Worm (Caenorhabditis elegans) whole organism, L4 larva: ENCODE results near the gene T10G3.3.

Experiments
- F49E8.2 ChIP-seq: sonication (generic microtip); optimal IDR thresholded peaks from 2 replicates; lab custom pipeline; 2016; ENCODE audit warnings: missing compliant biosample characterization, mild to moderate bottlenecking, missing genetic modification characterization, borderline replicate concordance
- R02D3.7 ChIP-seq: fragments of 150-350 bp; sonication (generic microtip); optimal IDR thresholded peaks from 3 replicates; lab custom pipeline; 2014; ENCODE audit warnings: missing biosample characterization, missing genetic modification characterization
- Y75B8A.6 ChIP-seq: fragments of 200-800 bp; sonication (Bioruptor generic); IDR thresholded peaks from 2 replicates; pipeline ENCODE4 v1.3.6; 2022; ENCODE audit warnings: missing genetic modification reagents, missing genetic modification characterization, missing compliant biosample characterization
- ZK337.2 ChIP-seq: fragments of 200-800 bp; sonication (Bioruptor generic); IDR thresholded peaks from 2 replicates; pipeline ENCODE4 v1.3.6; 2022; ENCODE audit warnings: missing genetic modification reagents, missing genetic modification characterization, missing compliant biosample characterization
- ZK546.5 ChIP-seq, 2 experiments: sonication (generic microtip); optimal IDR thresholded peaks; 2 replicates each; lab custom pipeline; 2017; ENCODE audit warnings: missing biosample characterization in 2 of 2, missing genetic modification characterization in 2 of 2
- aha-1 ChIP-seq: fragments of 150-350 bp; peaks from one replicate; lab custom pipeline; 2014; ENCODE audit warnings: missing biosample characterization, missing genetic modification characterization
- aly-2 ChIP-seq: sonication (generic microtip); optimal IDR thresholded peaks from 2 replicates; lab custom pipeline; 2018; ENCODE audit warnings: missing biosample characterization, missing genetic modification characterization
- ama-1 ChIP-seq: fragments of 150-350 bp; optimal IDR thresholded peaks from 2 replicates; lab custom pipeline; 2014; ENCODE audit warnings: inconsistent platforms, mixed read lengths
- attf-4 ChIP-seq: sonication (generic microtip); optimal IDR thresholded peaks from 3 replicates; lab custom pipeline; 2017; ENCODE audit warnings: missing biosample characterization, missing genetic modification characterization
- ceh-20 ChIP-seq: fragments of 200-800 bp; sonication (Bioruptor generic); IDR thresholded peaks from 2 replicates; pipeline ENCODE4 v1.3.6; 2022; ENCODE audit warnings: missing genetic modification reagents, missing genetic modification characterization, missing compliant biosample characterization
- ces-1 ChIP-seq: fragments of 150-350 bp; sonication (generic microtip); optimal IDR thresholded peaks from 4 replicates; lab custom pipeline; 2014; ENCODE audit warnings: missing biosample characterization, missing genetic modification reagents, missing genetic modification characterization
- cey-2 ChIP-seq: sonication (generic microtip); optimal IDR thresholded peaks from 3 replicates; lab custom pipeline; 2017; ENCODE audit warnings: missing genetic modification characterization, mild to moderate bottlenecking, missing compliant biosample characterization, antibody characterized with exemption, borderline replicate concordance; ENCODE audit not compliant: insufficient read depth
- daf-19 ChIP-seq: fragments of 200-800 bp; sonication (Bioruptor generic); conservative IDR thresholded peaks from 2 replicates; pipeline ENCODE4 v1.3.6; 2022; ENCODE audit warnings: missing genetic modification characterization, missing compliant biosample characterization
- dmd-6 ChIP-seq: fragments of 200-800 bp; sonication (Bioruptor generic); IDR thresholded peaks from 2 replicates; pipeline ENCODE4 v1.3.6; 2022; ENCODE audit warnings: missing genetic modification reagents, missing genetic modification characterization, missing compliant biosample characterization
- dve-1 ChIP-seq: sonication (generic microtip); optimal IDR thresholded peaks from 2 replicates; lab custom pipeline; 2017; ENCODE audit warnings: antibody characterized with exemption, mild to moderate bottlenecking, missing genetic modification characterization, missing compliant biosample characterization; ENCODE audit not compliant: insufficient read depth
- egl-27 ChIP-seq: sonication (generic microtip); optimal IDR thresholded peaks from 3 replicates; lab custom pipeline; 2017; ENCODE audit warnings: missing biosample characterization, missing genetic modification reagents, missing genetic modification characterization
- egl-43 ChIP-seq: fragments of 200-800 bp; sonication (Bioruptor generic); IDR thresholded peaks from 2 replicates; pipeline ENCODE4 v1.3.6; 2022; ENCODE audit warnings: missing genetic modification reagents, missing genetic modification characterization, missing compliant biosample characterization
- hlh-11 ChIP-seq: fragments of 200-800 bp; sonication (Bioruptor generic); optimal IDR thresholded peaks from 2 replicates; lab custom pipeline; 2018; ENCODE audit warnings: mild to moderate bottlenecking, missing genetic modification characterization, missing compliant biosample characterization
- hlh-30 ChIP-seq: sonication (generic microtip); optimal IDR thresholded peaks from 2 replicates; lab custom pipeline; 2017; ENCODE audit warnings: antibody characterized with exemption, mild to moderate bottlenecking, missing genetic modification characterization, missing compliant biosample characterization; ENCODE audit not compliant: insufficient read depth
- hmg-1.1 ChIP-seq: fragments of 200-800 bp; sonication (Bioruptor generic); IDR thresholded peaks from 2 replicates; pipeline ENCODE4 v1.3.6; 2022; ENCODE audit warnings: missing genetic modification reagents, missing genetic modification characterization, missing compliant biosample characterization
- jun-1 ChIP-seq: fragments of 150-350 bp; optimal IDR thresholded peaks from 2 replicates; lab custom pipeline; 2014; ENCODE audit warnings: missing biosample characterization, missing genetic modification reagents, missing genetic modification characterization
- lim-7 ChIP-seq: fragments of 200-800 bp; sonication (Bioruptor generic); IDR thresholded peaks from 2 replicates; pipeline ENCODE4 v1.3.6; 2022; ENCODE audit warnings: missing genetic modification characterization, missing compliant biosample characterization
- lin-1 ChIP-seq: fragments of 200-800 bp; sonication (Bioruptor generic); IDR thresholded peaks from 2 replicates; pipeline ENCODE4 v1.3.6; 2022; ENCODE audit warnings: missing genetic modification reagents, missing genetic modification characterization, missing compliant biosample characterization
- lin-15B ChIP-seq: fragments of 150-350 bp; sonication (generic microtip); optimal IDR thresholded peaks from 3 replicates; lab custom pipeline; 2014; ENCODE audit warnings: missing biosample characterization, missing genetic modification characterization
- lin-38 ChIP-seq: fragments of 200-800 bp; sonication (Bioruptor generic); IDR thresholded peaks from 2 replicates; pipeline ENCODE4 v1.3.6; 2022; ENCODE audit warnings: missing genetic modification reagents, missing genetic modification characterization, missing compliant biosample characterization
- lin-39 ChIP-seq: fragments of 150-350 bp; optimal IDR thresholded peaks from 2 replicates; lab custom pipeline; 2014; ENCODE audit warnings: missing biosample characterization, missing genetic modification reagents, missing genetic modification characterization
- mdl-1 ChIP-seq, 2 experiments: fragments of 150-350 bp in 1 of 2; sonication (generic microtip) in 1 of 2; optimal IDR thresholded peaks; 2 replicates each; lab custom pipeline; 2014 to 2017; ENCODE audit warnings: missing biosample characterization in 2 of 2, missing genetic modification characterization in 2 of 2
- mep-1 ChIP-seq: fragments of 150-350 bp; sonication (generic microtip); optimal IDR thresholded peaks from 3 replicates; lab custom pipeline; 2014; ENCODE audit warnings: missing biosample characterization, missing genetic modification characterization
- mxl-3 ChIP-seq: fragments of 200-800 bp; sonication (Bioruptor generic); optimal IDR thresholded peaks from 2 replicates; lab custom pipeline; 2018; ENCODE audit warnings: mild to moderate bottlenecking, missing genetic modification characterization, missing compliant biosample characterization
- nhr-10 ChIP-seq: fragments of 150-350 bp; optimal IDR thresholded peaks from 2 replicates; lab custom pipeline; 2014; ENCODE audit warnings: missing biosample characterization, missing genetic modification characterization
- nhr-102 ChIP-seq: sonication (generic microtip); optimal IDR thresholded peaks from 2 replicates; lab custom pipeline; 2016; ENCODE audit warnings: mild to moderate bottlenecking, missing genetic modification characterization, moderate library complexity, missing compliant biosample characterization
- nhr-11 ChIP-seq: fragments of 150-350 bp; optimal IDR thresholded peaks from 2 replicates; lab custom pipeline; 2014; ENCODE audit warnings: missing biosample characterization, missing genetic modification characterization
- nhr-28 ChIP-seq: fragments of 150-350 bp; optimal IDR thresholded peaks from 2 replicates; lab custom pipeline; 2014; ENCODE audit warnings: missing biosample characterization, missing genetic modification characterization
- nhr-41 ChIP-seq: fragments of 200-800 bp; sonication (Bioruptor generic); IDR thresholded peaks from 2 replicates; pipeline ENCODE4 v1.3.6; 2022; ENCODE audit warnings: missing genetic modification reagents, missing genetic modification characterization, missing compliant biosample characterization
- nhr-42 ChIP-seq: fragments of 200-800 bp; sonication (Bioruptor generic); IDR thresholded peaks from 2 replicates; pipeline ENCODE4 v1.3.6; 2022; ENCODE audit warnings: missing genetic modification characterization, missing compliant biosample characterization
- nhr-48 ChIP-seq: sonication (generic microtip); optimal IDR thresholded peaks from 2 replicates; lab custom pipeline; 2016; ENCODE audit warnings: mild to moderate bottlenecking, missing genetic modification characterization, missing compliant biosample characterization
- nhr-6 ChIP-seq: fragments of 150-350 bp; optimal IDR thresholded peaks from 2 replicates; lab custom pipeline; 2014; ENCODE audit warnings: missing biosample characterization, missing genetic modification characterization
- nhr-77 ChIP-seq: fragments of 150-350 bp; optimal IDR thresholded peaks from 2 replicates; lab custom pipeline; 2014; ENCODE audit warnings: missing biosample characterization, missing genetic modification characterization
- php-3 ChIP-seq: fragments of 200-800 bp; sonication (Bioruptor generic); IDR thresholded peaks from 2 replicates; pipeline ENCODE4 v1.3.6; 2022; ENCODE audit warnings: missing genetic modification reagents, missing genetic modification characterization, missing compliant biosample characterization
- pqm-1 ChIP-seq: sonication (generic microtip); optimal IDR thresholded peaks from 2 replicates; lab custom pipeline; 2017; ENCODE audit warnings: missing biosample characterization, missing genetic modification characterization
- set-16 ChIP-seq: fragments of 200-800 bp; sonication (Bioruptor generic); IDR thresholded peaks from 2 replicates; pipeline ENCODE4 v1.3.6; 2022; ENCODE audit warnings: missing genetic modification reagents, missing genetic modification characterization, missing compliant biosample characterization
- skn-1 ChIP-seq: fragments of 150-350 bp; optimal IDR thresholded peaks from 2 replicates; lab custom pipeline; 2014; ENCODE audit warnings: missing biosample characterization, missing genetic modification characterization
- tra-1 ChIP-seq: fragments of 200-800 bp; sonication (Bioruptor generic); IDR thresholded peaks from 2 replicates; pipeline ENCODE4 v1.3.6; 2022; ENCODE audit warnings: missing genetic modification reagents, missing genetic modification characterization, missing compliant biosample characterization
- unc-130 ChIP-seq: sonication (generic microtip); optimal IDR thresholded peaks from 2 replicates; lab custom pipeline; 2016; ENCODE audit warnings: missing genetic modification reagents, missing genetic modification characterization, missing compliant biosample characterization
- unc-62 ChIP-seq, 3 experiments: fragments of 150-350 bp in 1 of 3; sonication (generic microtip); optimal IDR thresholded peaks in 2 of 3; peaks in 1 of 3; 1 replicate in 1 of 3; 2 replicates in 2 of 3; lab custom pipeline; 2014 to 2017; ENCODE audit warnings: missing biosample characterization in 3 of 3, missing genetic modification characterization in 3 of 3, missing genetic modification reagents in 3 of 3, missing genotype in 1 of 3
- zag-1 ChIP-seq: fragments of 150-350 bp; optimal IDR thresholded peaks from 2 replicates; lab custom pipeline; 2014; ENCODE audit warnings: missing biosample characterization, missing genetic modification characterization
- zip-11 ChIP-seq: fragments of 200-800 bp; sonication (Bioruptor generic); IDR thresholded peaks from 2 replicates; pipeline ENCODE4 v1.3.6; 2022; ENCODE audit warnings: missing genetic modification characterization, missing compliant biosample characterization
- ztf-11 ChIP-seq: fragments of 150-350 bp; optimal IDR thresholded peaks from 2 replicates; lab custom pipeline; 2014; ENCODE audit warnings: missing biosample characterization, missing genetic modification characterization
- ztf-7 ChIP-seq: fragments of 150-350 bp; optimal IDR thresholded peaks from 2 replicates; lab custom pipeline; 2014; ENCODE audit warnings: missing biosample characterization, missing genetic modification characterization

The T10G3.3 gene

DNA sequence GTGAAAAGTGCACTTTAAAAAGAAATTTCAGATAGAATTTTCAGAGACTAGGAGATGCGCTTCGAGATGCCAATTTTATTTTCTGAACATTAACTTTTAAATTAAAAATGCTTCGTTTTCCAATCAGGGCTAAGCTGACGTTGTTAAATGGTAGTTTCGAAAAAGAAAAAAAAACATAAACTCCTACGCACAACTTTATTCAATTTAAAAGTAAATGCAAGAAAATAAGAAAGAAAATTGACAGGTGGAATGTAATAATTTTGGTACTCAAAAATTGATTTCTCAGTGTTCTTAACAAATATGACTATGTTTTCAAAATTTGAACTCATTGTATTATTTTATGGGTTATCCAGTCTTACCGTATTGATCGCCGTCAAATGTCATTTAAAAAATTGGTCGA is 36.7 kb downstream of the T10G3.3 start, which contains the start of gene lurp-2:
Gene lurp-2 (plus strand): TSS at position 301 of the 400 bp plus-strand sequence.
- TF ChIP-seq zip-11 (GFP tag; lab: Robert Waterston, UW) = no peak
- TF ChIP-seq nhr-77 (tag; lab: Kevin White, UChicago) = no peak
- no peak for TF ChIP-seq egl-43 (GFP tag; lab: Robert Waterston, UW)
- no peak for TF ChIP-seq aha-1
- no peak for TF ChIP-seq F49E8.2 (tag; lab: Kevin White, UChicago)
- TF ChIP-seq mxl-3 (GFP tag; lab: Kevin White, UChicago) = no peak
- TF ChIP-seq dmd-6 (GFP tag; lab: Robert Waterston, UW) = no peak
- no peak for TF ChIP-seq nhr-28 (tag; lab: Kevin White, UChicago)
- no peak for TF ChIP-seq lin-15B
- TF ChIP-seq nhr-42 (GFP tag; lab: Robert Waterston, UW) = no peak
- TF ChIP-seq lin-39 (tag; lab: Kevin White, UChicago) = no peak
- TF ChIP-seq mdl-1 (tag; optimal IDR thresholded peaks at IDR 0.05; lab: Kevin White, UChicago) = no peak
- TF ChIP-seq Y75B8A.6 (GFP tag; lab: Robert Waterston, UW) = no peak
- TF ChIP-seq ceh-20 (GFP tag; lab: Robert Waterston, UW) = no peak
- TF ChIP-seq hlh-11 (tag; lab: Kevin White, UChicago) = no peak
- no peak for TF ChIP-seq nhr-41 (GFP tag; lab: Robert Waterston, UW)

DNA sequence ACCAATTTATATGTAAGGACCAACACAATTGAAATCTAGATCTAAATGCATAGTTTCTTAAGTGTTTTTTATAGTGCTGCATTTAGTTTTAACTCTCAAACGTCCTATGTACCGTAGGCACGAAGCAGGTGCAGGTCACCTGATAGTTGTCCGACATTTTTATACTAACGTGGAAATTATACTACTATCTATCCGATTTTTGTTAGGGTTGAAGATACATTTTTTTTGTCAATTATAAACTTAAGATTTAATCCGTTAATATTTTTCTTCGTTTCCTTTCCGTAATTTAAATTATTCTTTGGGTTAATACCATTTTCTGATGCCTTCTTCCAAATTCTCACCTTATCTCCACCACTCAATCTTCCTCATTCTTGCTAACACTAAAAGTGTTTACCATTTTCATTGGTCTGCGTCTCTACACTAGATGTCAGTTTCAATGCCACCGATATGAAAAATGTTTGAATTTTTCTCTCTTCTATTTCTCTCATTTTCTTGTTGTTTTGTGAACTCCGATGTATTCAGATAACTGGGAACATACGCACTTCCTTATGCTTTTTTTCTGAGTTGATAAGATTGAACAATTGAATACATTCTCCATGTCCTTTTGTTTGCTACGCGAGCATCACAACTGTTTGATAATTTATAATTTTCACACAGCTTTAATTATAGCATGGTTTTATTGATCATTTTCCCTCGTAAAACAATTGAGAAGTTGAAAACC is 44.6 kb downstream of the T10G3.3 start, which contains the start of gene Y2H9A.4:
Gene Y2H9A.4 (plus strand): TSS at position 671 of the 721 bp plus-strand sequence.
- TF ChIP-seq ztf-11 (no peak), R02D3.7 (no peak), ceh-20 (GFP tag; lab: Robert Waterston, UW) (no peak), nhr-41 (GFP tag; lab: Robert Waterston, UW) (no peak), lin-38 (GFP tag; lab: Robert Waterston, UW) (no peak), unc-62 (GFP tag; optimal IDR thresholded peaks at IDR 0.05 in 1 of 2; lab: Kevin White, UChicago) (peak in 1 of 2 experiments; percentile 94), unc-62 (tag; optimal IDR thresholded peaks at IDR 0.05; lab: Kevin White, UChicago) (no peak), jun-1 (no peak), set-16 (GFP tag; lab: Robert Waterston, UW) (no peak), pqm-1 (tag; lab: Kevin White, UChicago) (peak; percentile 37), ZK546.5 (tag; optimal IDR thresholded peaks at IDR 0.05; lab: Kevin White, UChicago) (no peak), mep-1 (tag; lab: Kevin White, UChicago) (no peak), cey-2 (tag; lab: Kevin White, UChicago) (no peak), attf-4 (tag; lab: Kevin White, UChicago) (no peak), php-3 (GFP tag; lab: Robert Waterston, UW) (no peak), hmg-1.1 (GFP tag; lab: Robert Waterston, UW) (no peak), nhr-6 (tag; lab: Kevin White, UChicago) (peak; percentile 29), ama-1 (lab: Kevin White, UChicago) (no peak), skn-1 (tag; lab: Kevin White, UChicago) (no peak), lin-1 (GFP tag; lab: Robert Waterston, UW) (no peak), ces-1 (GFP tag; lab: Kevin White, UChicago) (no peak), unc-130 (no peak), Y75B8A.6 (GFP tag; lab: Robert Waterston, UW) (no peak), nhr-102 (no peak), tra-1 (GFP tag; lab: Robert Waterston, UW) (no peak), nhr-48 (tag; lab: Kevin White, UChicago) (no peak), ztf-7 (tag; lab: Kevin White, UChicago) (no peak), nhr-11 (tag; lab: Kevin White, UChicago) (no peak), nhr-10 (tag; lab: Kevin White, UChicago) (no peak), lim-7 (GFP tag; lab: Robert Waterston, UW) (no peak), daf-19 (GFP tag; lab: Robert Waterston, UW) (no peak), F49E8.2 (tag; lab: Kevin White, UChicago) (no peak), egl-27 (tag; lab: Kevin White, UChicago) (no peak), zag-1 (no peak), aha-1 (no peak), hlh-30 (no peak), ZK337.2 (GFP tag; lab: Robert Waterston, UW) (no peak), dve-1 (tag; lab: Kevin White, UChicago) (peak; percentile 36), aly-2 (tag; lab: Kevin White, UChicago) (no peak)
